Fruit fly (Drosophila melanogaster) whole organism, pupa: ENCODE measurements around the gene Gmap.

Experiments
- CG10348 ChIP-seq: fragments of 200-800 bp; sonication (Bioruptor generic); IDR thresholded peaks from 2 replicates; pipeline ENCODE4 v1.3.6; 2022; ENCODE audit warnings: missing biosample characterization, missing genetic modification characterization
- CG12605 ChIP-seq: fragments of 200-800 bp; sonication (Bioruptor generic); IDR thresholded peaks from 2 replicates; pipeline ENCODE4 v1.3.6; 2022; ENCODE audit warnings: missing biosample characterization, missing genetic modification characterization
- CG13204 ChIP-seq: fragments of 200-800 bp; sonication (Bioruptor generic); optimal IDR thresholded peaks from 2 replicates; lab custom pipeline; 2018; ENCODE audit warnings: missing biosample characterization, mild to moderate bottlenecking, missing genetic modification characterization, moderate library complexity
- CG14655 ChIP-seq: fragments of 200-800 bp; sonication (Bioruptor generic); optimal IDR thresholded peaks from 3 replicates; lab custom pipeline; 2017; ENCODE audit warnings: mild to moderate bottlenecking, missing biosample characterization, missing genetic modification reagents, missing genetic modification characterization
- CG15710 ChIP-seq: fragments of 200-800 bp; sonication (Bioruptor generic); optimal IDR thresholded peaks from 2 replicates; lab custom pipeline; 2018; ENCODE audit warnings: missing biosample characterization, mild to moderate bottlenecking, missing genetic modification characterization, moderate library complexity
- CG17806 ChIP-seq: fragments of 200-800 bp; sonication (Bioruptor generic); optimal IDR thresholded peaks from 2 replicates; lab custom pipeline; 2018; ENCODE audit warnings: missing biosample characterization, mild to moderate bottlenecking, missing genetic modification characterization, moderate library complexity
- CG32121 ChIP-seq: fragments of 200-800 bp; sonication (Bioruptor generic); IDR thresholded peaks from 2 replicates; pipeline ENCODE4 v1.3.6; 2022; ENCODE audit warnings: missing biosample characterization, missing genetic modification characterization
- CG34367 ChIP-seq: fragments of 200-800 bp; sonication (Bioruptor generic); optimal IDR thresholded peaks from 2 replicates; lab custom pipeline; 2018; ENCODE audit warnings: missing biosample characterization, mild to moderate bottlenecking, missing genetic modification characterization
- CG4496 ChIP-seq: fragments of 200-800 bp; sonication (Bioruptor generic); IDR thresholded peaks from 3 replicates; pipeline ENCODE4 v1.3.6; 2022; ENCODE audit warnings: missing biosample characterization, missing genetic modification characterization
- CG8159 ChIP-seq: fragments of 200-800 bp; sonication (Bioruptor generic); optimal IDR thresholded peaks from 3 replicates; lab custom pipeline; 2018; ENCODE audit warnings: missing biosample characterization, mild to moderate bottlenecking, missing genetic modification characterization, moderate library complexity
- CG8301 ChIP-seq: fragments of 200-800 bp; sonication (Bioruptor generic); optimal IDR thresholded peaks from 2 replicates; lab custom pipeline; 2018; ENCODE audit warnings: missing biosample characterization, mild to moderate bottlenecking, missing genetic modification characterization
- CG9948 ChIP-seq: fragments of 200-800 bp; sonication (Bioruptor generic); optimal IDR thresholded peaks from 2 replicates; lab custom pipeline; 2018; ENCODE audit warnings: missing biosample characterization, mild to moderate bottlenecking, missing genetic modification characterization, moderate library complexity
- D1 ChIP-seq: fragments of 200-800 bp; sonication (Bioruptor generic); optimal IDR thresholded peaks from 2 replicates; lab custom pipeline; 2018; ENCODE audit warnings: missing biosample characterization, mild to moderate bottlenecking, missing genetic modification characterization, moderate library complexity
- EcR ChIP-seq: fragments of 200-800 bp; sonication (Bioruptor generic); optimal IDR thresholded peaks from 3 replicates; lab custom pipeline; 2019; ENCODE audit warnings: missing biosample characterization, missing genetic modification characterization, mild to moderate bottlenecking, moderate library complexity, missing genetic modification reagents
- Ets98B ChIP-seq: fragments of 200-800 bp; sonication (Bioruptor generic); IDR thresholded peaks from 2 replicates; pipeline ENCODE4 v1.3.6; 2022; ENCODE audit warnings: missing biosample characterization, missing genetic modification characterization
- Pif1A ChIP-seq: fragments of 200-800 bp; sonication (Bioruptor generic); optimal IDR thresholded peaks from 3 replicates; lab custom pipeline; 2016; ENCODE audit warnings: missing biosample characterization, missing genetic modification characterization
- Pif1B ChIP-seq: fragments of 200-800 bp; sonication (Bioruptor generic); optimal IDR thresholded peaks from 3 replicates; lab custom pipeline; 2016; ENCODE audit warnings: missing biosample characterization, missing genetic modification characterization
- Snoo ChIP-seq: fragments of 200-800 bp; sonication (Bioruptor generic); optimal IDR thresholded peaks from 3 replicates; lab custom pipeline; 2017; ENCODE audit warnings: missing biosample characterization, mild to moderate bottlenecking, missing genetic modification characterization, inconsistent platforms
- fd96Ca ChIP-seq: fragments of 200-800 bp; sonication (Bioruptor generic); IDR thresholded peaks from 3 replicates; pipeline ENCODE4 v1.3.6; 2022; ENCODE audit warnings: missing biosample characterization, missing genetic modification characterization
- gl ChIP-seq: fragments of 200-800 bp; sonication (Bioruptor generic); optimal IDR thresholded peaks from 2 replicates; lab custom pipeline; 2018; ENCODE audit warnings: missing biosample characterization, mild to moderate bottlenecking, missing genetic modification characterization
- rn ChIP-seq: fragments of 200-800 bp; sonication (Bioruptor generic); IDR thresholded peaks from 2 replicates; pipeline ENCODE4 v1.3.6; 2022; ENCODE audit warnings: missing biosample characterization, missing genetic modification characterization

Gene Gmap

dm6 chrX:15462436-15462857 lies 24.3 kb upstream of the Gmap start, which contains the start of the genes shtd, CG6294 and CG6299:
shtd (minus strand) TSS chrX:15462441.
CG6294 (plus strand) TSS chrX:15462722.
CG6299 (plus strand) TSS chrX:15462722.
- TF ChIP-seq Pif1B = no peak
- TF ChIP-seq CG13204 (GFP tag; lab: Kevin White, UChicago) = no peak
- no peak for TF ChIP-seq CG14655 (GFP tag; lab: Kevin White, UChicago)
- TF ChIP-seq rn (GFP tag; lab: Robert Waterston, UW) = no peak
- TF ChIP-seq CG9948 = no peak
- no peak for TF ChIP-seq Ets98B
- no peak for TF ChIP-seq Pif1A (GFP tag; lab: Kevin White, UChicago)
- no peak for TF ChIP-seq CG12605 (GFP tag; lab: Robert Waterston, UW)
- TF ChIP-seq CG34367 (tag; lab: Kevin White, UChicago) = no peak
- no peak for TF ChIP-seq CG15710 (tag; lab: Kevin White, UChicago)
- TF ChIP-seq EcR (GFP tag; lab: Kevin White, UChicago) = no peak
- TF ChIP-seq CG8301 (tag; lab: Kevin White, UChicago) = no peak
- TF ChIP-seq CG10348 (GFP tag; lab: Robert Waterston, UW) = no peak
- TF ChIP-seq Snoo = no peak
- TF ChIP-seq fd96Ca (GFP tag; lab: Robert Waterston, UW) = no peak
- no peak for TF ChIP-seq CG4496 (GFP tag; lab: Robert Waterston, UW)
- TF ChIP-seq D1 (tag; lab: Kevin White, UChicago) = no peak
- TF ChIP-seq CG32121 (GFP tag; lab: Robert Waterston, UW) = no peak

- TF ChIP-seq Ets98B (no peak), CG10348 (GFP tag; lab: Robert Waterston, UW) (no peak), CG13204 (GFP tag; lab: Kevin White, UChicago) (no peak)
Measured at dm6 chrX:15464531-15464930, 22.2 kb upstream of the Gmap start.

dm6 chrX:15465410-15465809 lies 21.3 kb upstream of the Gmap start:
- TF ChIP-seq CG17806 (no peak), D1 (tag; lab: Kevin White, UChicago) (no peak), EcR (GFP tag; lab: Kevin White, UChicago) (peak; percentile 70), CG32121 (GFP tag; lab: Robert Waterston, UW) (0 out of 2 replicates have a peak, but pooled peaks have one; percentile 30), Pif1A (GFP tag; lab: Kevin White, UChicago) (no peak), fd96Ca (GFP tag; lab: Robert Waterston, UW) (0 out of 3 replicates have a peak, but pooled peaks have one; percentile 43), CG14655 (GFP tag; lab: Kevin White, UChicago) (no peak), CG9948 (no peak), CG15710 (tag; lab: Kevin White, UChicago) (no peak), Pif1B (no peak), gl (tag; lab: Kevin White, UChicago) (no peak), CG4496 (GFP tag; lab: Robert Waterston, UW) (peak; percentile 93)

- no peak for TF ChIP-seq CG14655 (GFP tag; lab: Kevin White, UChicago)
- no peak for TF ChIP-seq CG8301 (tag; lab: Kevin White, UChicago)
- no peak for TF ChIP-seq CG10348 (GFP tag; lab: Robert Waterston, UW)
- TF ChIP-seq fd96Ca (GFP tag; lab: Robert Waterston, UW) = no peak
- no peak for TF ChIP-seq Snoo
- TF ChIP-seq Pif1A (GFP tag; lab: Kevin White, UChicago) = no peak
- TF ChIP-seq CG17806 = no peak
- TF ChIP-seq CG34367 (tag; lab: Kevin White, UChicago) = no peak
- no peak for TF ChIP-seq CG15710 (tag; lab: Kevin White, UChicago)
- no peak for TF ChIP-seq rn (GFP tag; lab: Robert Waterston, UW)
- no peak for TF ChIP-seq gl (tag; lab: Kevin White, UChicago)
- TF ChIP-seq CG12605 (GFP tag; lab: Robert Waterston, UW) = no peak
- no peak for TF ChIP-seq EcR (GFP tag; lab: Kevin White, UChicago)
- no peak for TF ChIP-seq Ets98B
- TF ChIP-seq CG9948 = no peak
- TF ChIP-seq D1 (tag; lab: Kevin White, UChicago) = no peak
- no peak for TF ChIP-seq CG4496 (GFP tag; lab: Robert Waterston, UW)
- TF ChIP-seq, all 21 proteins: peak for 0
Measured at dm6 chrX:15467402-15467941, 19.2 kb upstream of the Gmap start, which contains the start of the genes CG15642 and CG15641. CG15642 (minus strand) TSS chrX:15467757. CG15641 (plus strand) TSS chrX:15467891.

DNA sequence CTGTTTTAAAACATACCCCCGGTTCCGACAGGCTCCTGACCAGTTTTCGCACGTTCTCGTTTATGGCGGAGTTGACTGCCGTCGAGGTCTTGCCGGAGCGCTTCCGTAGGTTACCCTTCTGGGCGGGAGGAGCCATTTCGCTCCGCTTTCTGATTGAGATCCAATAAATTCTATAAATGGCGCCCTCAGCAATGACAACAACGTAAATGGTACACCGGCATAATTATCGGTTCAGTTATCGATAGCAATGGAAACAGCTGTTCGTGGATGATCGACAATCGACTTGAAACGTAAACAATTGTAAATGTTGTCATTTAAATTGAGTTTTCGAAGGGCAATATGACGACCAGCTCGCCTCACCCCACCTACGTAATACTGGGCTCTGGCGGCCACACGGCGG lies 14.8 kb upstream of the Gmap start, which contains the start of the genes Grip128 and Alg14:
Gene Grip128, minus strand, starts transcription at position 216 of the 400 bp plus-strand sequence.
Gene Alg14, plus strand, starts transcription at position 261 of the 400 bp plus-strand sequence.
- TF ChIP-seq CG12605 (GFP tag; lab: Robert Waterston, UW) = no peak
- no peak for TF ChIP-seq CG8159 (tag; lab: Kevin White, UChicago)
- TF ChIP-seq CG34367 (tag; lab: Kevin White, UChicago) = no peak
- no peak for TF ChIP-seq Pif1A (GFP tag; lab: Kevin White, UChicago)
- no peak for TF ChIP-seq Pif1B
- TF ChIP-seq CG15710 (tag; lab: Kevin White, UChicago) = no peak
- TF ChIP-seq CG9948 = no peak
- no peak for TF ChIP-seq CG10348 (GFP tag; lab: Robert Waterston, UW)
- TF ChIP-seq CG4496 (GFP tag; lab: Robert Waterston, UW) = no peak
- no peak for TF ChIP-seq CG13204 (GFP tag; lab: Kevin White, UChicago)

DNA sequence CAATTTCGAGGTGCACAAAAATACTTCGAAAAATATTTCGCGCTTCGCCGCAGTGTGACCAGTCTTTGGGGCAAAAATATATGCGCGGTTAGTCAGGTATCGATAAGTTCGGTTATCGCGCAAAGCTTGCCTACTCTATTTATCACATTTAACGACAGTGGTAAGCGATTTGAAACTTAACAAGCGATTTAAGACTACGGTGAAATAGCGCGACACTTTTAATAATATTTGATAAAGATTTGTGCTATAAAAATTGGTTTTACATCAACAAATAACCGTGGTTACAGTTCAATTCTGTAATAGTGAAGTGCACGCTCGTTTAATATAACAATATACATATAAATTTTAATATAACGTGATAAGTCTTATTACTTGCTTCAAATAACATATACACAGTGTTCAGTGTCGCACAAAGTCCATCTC lies 11.3 kb upstream of the Gmap start, which contains the start of gene mh:
Gene mh, minus strand, starts transcription at position 34 of the 423 bp plus-strand sequence.
- TF ChIP-seq CG8301 (tag; lab: Kevin White, UChicago) (no peak), CG32121 (GFP tag; lab: Robert Waterston, UW) (peak; percentile 20; the same call in 1 of the 2 replicates)
